Fruit fly (Drosophila melanogaster): ENCODE measurements around the gene psd.

psd gene

dm6 chr2L:5961169-5961918 is 3.4 kb downstream of the psd start:
- no peak for TF ChIP-seq gl (tag; optimal IDR thresholded peaks at IDR 0.05)
- TF ChIP-seq D1 (tag; optimal IDR thresholded peaks at IDR 0.05) = no peak
- TF ChIP-seq CG8301 (tag; optimal IDR thresholded peaks at IDR 0.05) = no peak
- no peak for TF ChIP-seq CG13204 (GFP tag; optimal IDR thresholded peaks at IDR 0.05)
- TF ChIP-seq CG10348 (GFP tag; IDR thresholded peaks at IDR 0.05) = no peak
- TF ChIP-seq CG17806 (tag; optimal IDR thresholded peaks at IDR 0.05) = no peak
- TF ChIP-seq Pif1B (GFP tag; optimal IDR thresholded peaks at IDR 0.05) = no peak
- no peak for TF ChIP-seq Snoo (tag; optimal IDR thresholded peaks at IDR 0.05)
- no peak for TF ChIP-seq CG32121 (GFP tag; IDR thresholded peaks at IDR 0.05)
- no peak for TF ChIP-seq CG4496 (GFP tag; IDR thresholded peaks at IDR 0.05)

dm6 chr2L:5959863-5960658 is 4.7 kb downstream of the psd start, which contains the start of gene Vm26Aa:
TSS of gene Vm26Aa (minus strand) at chr2L:5960340.
- TF ChIP-seq CG8159 (tag; optimal IDR thresholded peaks at IDR 0.05) = no peak
- TF ChIP-seq CG17806 (tag; optimal IDR thresholded peaks at IDR 0.05) = no peak
- no peak for TF ChIP-seq Snoo (tag; optimal IDR thresholded peaks at IDR 0.05)
- no peak for TF ChIP-seq Ets98B (GFP tag; IDR thresholded peaks at IDR 0.05)
- TF ChIP-seq CG14655 (GFP tag; optimal IDR thresholded peaks at IDR 0.05) = no peak
- TF ChIP-seq rn (GFP tag; IDR thresholded peaks at IDR 0.05) = no peak
- no peak for TF ChIP-seq D1 (tag; optimal IDR thresholded peaks at IDR 0.05)
- no peak for TF ChIP-seq Pif1A (GFP tag; optimal IDR thresholded peaks at IDR 0.05)
- TF ChIP-seq CG10348 (GFP tag; IDR thresholded peaks at IDR 0.05) = no peak
- no peak for TF ChIP-seq CG32121 (GFP tag; IDR thresholded peaks at IDR 0.05)
- no peak for TF ChIP-seq CG15710 (tag; optimal IDR thresholded peaks at IDR 0.05)
- no peak for TF ChIP-seq fd96Ca (GFP tag; IDR thresholded peaks at IDR 0.05)
- no peak for TF ChIP-seq CG4496 (GFP tag; IDR thresholded peaks at IDR 0.05)
- TF ChIP-seq EcR (GFP tag; optimal IDR thresholded peaks at IDR 0.05) = no peak
- no peak for TF ChIP-seq CG34367 (tag; optimal IDR thresholded peaks at IDR 0.05)
- TF ChIP-seq CG8301 (tag; optimal IDR thresholded peaks at IDR 0.05) = no peak
- no peak for TF ChIP-seq CG12605 (GFP tag; IDR thresholded peaks at IDR 0.05)
- TF ChIP-seq CG13204 (GFP tag; optimal IDR thresholded peaks at IDR 0.05) = no peak
- no peak for TF ChIP-seq gl (tag; optimal IDR thresholded peaks at IDR 0.05)

- TF ChIP-seq CG4496 (GFP tag; IDR thresholded peaks at IDR 0.05) = no peak
- no peak for TF ChIP-seq CG9948 (tag; optimal IDR thresholded peaks at IDR 0.05)
- TF ChIP-seq rn (GFP tag; IDR thresholded peaks at IDR 0.05) = no peak
- TF ChIP-seq Ets98B (GFP tag; IDR thresholded peaks at IDR 0.05) = no peak
- no peak for TF ChIP-seq CG15710 (tag; optimal IDR thresholded peaks at IDR 0.05)
- TF ChIP-seq CG17806 (tag; optimal IDR thresholded peaks at IDR 0.05) = no peak
- no peak for TF ChIP-seq Pif1B (GFP tag; optimal IDR thresholded peaks at IDR 0.05)
- TF ChIP-seq gl (tag; optimal IDR thresholded peaks at IDR 0.05) = no peak
- TF ChIP-seq CG8159 (tag; optimal IDR thresholded peaks at IDR 0.05) = no peak
- TF ChIP-seq CG34367 (tag; optimal IDR thresholded peaks at IDR 0.05) = no peak
- TF ChIP-seq Pif1A (GFP tag; optimal IDR thresholded peaks at IDR 0.05) = no peak
- no peak for TF ChIP-seq CG12605 (GFP tag; IDR thresholded peaks at IDR 0.05)
- no peak for TF ChIP-seq EcR (GFP tag; optimal IDR thresholded peaks at IDR 0.05)
- no peak for TF ChIP-seq CG8301 (tag; optimal IDR thresholded peaks at IDR 0.05)
- no peak for TF ChIP-seq Snoo (tag; optimal IDR thresholded peaks at IDR 0.05)
These were observed 6.1 kb downstream of the psd start, which contains the start of gene Vm26Ac for dm6 chr2L:5958581-5959177. TSS of gene Vm26Ac (minus strand) at chr2L:5958631.

- no peak for TF ChIP-seq gl (tag; optimal IDR thresholded peaks at IDR 0.05)
- no peak for TF ChIP-seq fd96Ca (GFP tag; IDR thresholded peaks at IDR 0.05)
- no peak for TF ChIP-seq CG12605 (GFP tag; IDR thresholded peaks at IDR 0.05)
- no peak for TF ChIP-seq CG14655 (GFP tag; optimal IDR thresholded peaks at IDR 0.05)
- TF ChIP-seq CG34367 (tag; optimal IDR thresholded peaks at IDR 0.05) = no peak
- no peak for TF ChIP-seq rn (GFP tag; IDR thresholded peaks at IDR 0.05)
- TF ChIP-seq EcR (GFP tag; optimal IDR thresholded peaks at IDR 0.05) = no peak
- no peak for TF ChIP-seq CG9948 (tag; optimal IDR thresholded peaks at IDR 0.05)
- no peak for TF ChIP-seq CG8301 (tag; optimal IDR thresholded peaks at IDR 0.05)
- no peak for TF ChIP-seq D1 (tag; optimal IDR thresholded peaks at IDR 0.05)
- TF ChIP-seq Pif1A (GFP tag; optimal IDR thresholded peaks at IDR 0.05) = no peak
- TF ChIP-seq CG4496 (GFP tag; IDR thresholded peaks at IDR 0.05) = no peak
- no peak for TF ChIP-seq Snoo (tag; optimal IDR thresholded peaks at IDR 0.05)
- TF ChIP-seq Pif1B (GFP tag; optimal IDR thresholded peaks at IDR 0.05) = no peak
- TF ChIP-seq CG8159 (tag; optimal IDR thresholded peaks at IDR 0.05) = no peak
- no peak for TF ChIP-seq CG13204 (GFP tag; optimal IDR thresholded peaks at IDR 0.05)
- no peak for TF ChIP-seq Ets98B (GFP tag; IDR thresholded peaks at IDR 0.05)
- TF ChIP-seq CG15710 (tag; optimal IDR thresholded peaks at IDR 0.05) = no peak
- TF ChIP-seq CG10348 (GFP tag; IDR thresholded peaks at IDR 0.05) = no peak
- no peak for TF ChIP-seq CG32121 (GFP tag; IDR thresholded peaks at IDR 0.05)
These were observed 8.0 kb downstream of the psd start, which contains the start of the genes CG13998 and Vm26Ab for dm6 chr2L:5956706-5957105. TSS of gene CG13998 (minus strand) at chr2L:5956819. TSS of gene Vm26Ab (plus strand) at chr2L:5957004.

dm6 chr2L:5956153-5956552 is 8.6 kb downstream of the psd start, which contains the start of gene CG13999:
TSS of gene CG13999 (minus strand) at chr2L:5956466.
- TF ChIP-seq CG34367 (tag; optimal IDR thresholded peaks at IDR 0.05) = no peak
- no peak for TF ChIP-seq CG4496 (GFP tag; IDR thresholded peaks at IDR 0.05)
- no peak for TF ChIP-seq CG12605 (GFP tag; IDR thresholded peaks at IDR 0.05)
- no peak for TF ChIP-seq CG17806 (tag; optimal IDR thresholded peaks at IDR 0.05)
- TF ChIP-seq Snoo (tag; optimal IDR thresholded peaks at IDR 0.05) = no peak
- TF ChIP-seq CG9948 (tag; optimal IDR thresholded peaks at IDR 0.05) = no peak
- TF ChIP-seq CG13204 (GFP tag; optimal IDR thresholded peaks at IDR 0.05) = no peak
